Fruit fly (Drosophila melanogaster): ENCODE data around the gene CG7149.

dm6 chr2L:7809699-7810088 is 19.3 kb upstream of the CG7149 start:
- no peak; the same call in 2 of the 3 replicates for TF ChIP-seq fd96Ca (GFP tag; IDR thresholded peaks at IDR 0.05)
- no peak for TF ChIP-seq CG8159 (tag; optimal IDR thresholded peaks at IDR 0.05)
- TF ChIP-seq CG10348 (GFP tag; IDR thresholded peaks at IDR 0.05): no peak
- no peak for TF ChIP-seq gl (tag; optimal IDR thresholded peaks at IDR 0.05)
- TF ChIP-seq CG17806 (tag; optimal IDR thresholded peaks at IDR 0.05): no peak
- TF ChIP-seq EcR (GFP tag; optimal IDR thresholded peaks at IDR 0.05): peak; percentile 75
- TF ChIP-seq CG15710 (tag; optimal IDR thresholded peaks at IDR 0.05): no peak
- no peak for TF ChIP-seq CG34367 (tag; optimal IDR thresholded peaks at IDR 0.05)
